Worm (Caenorhabditis elegans) whole organism, L3 larva: Measurements from ENCODE around the gene C25F9.10.
A peak's percentile ranks its signal among the peaks of the same experiment; 100 is the strongest.

Source experiments
- R02D3.7 ChIP-seq: fragments of 150-350 bp; optimal IDR thresholded peaks from 2 replicates; lab custom pipeline; 2014; ENCODE audit warnings: missing biosample characterization, missing genetic modification characterization
- ZK546.5 ChIP-seq: sonication (generic microtip); optimal IDR thresholded peaks from 2 replicates; lab custom pipeline; 2017; ENCODE audit warnings: missing biosample characterization, missing genetic modification characterization
- ceh-82 ChIP-seq: fragments of 150-350 bp; optimal IDR thresholded peaks from 2 replicates; lab custom pipeline; 2014; ENCODE audit warnings: missing biosample characterization, missing genetic modification characterization
- ceh-9 ChIP-seq: sonication (generic microtip); optimal IDR thresholded peaks from 2 replicates; lab custom pipeline; 2018; ENCODE audit warnings: missing biosample characterization, missing genetic modification characterization
- egl-27 ChIP-seq: sonication (generic microtip); optimal IDR thresholded peaks from 4 replicates; lab custom pipeline; 2017; ENCODE audit warnings: missing biosample characterization, missing genetic modification reagents, missing genetic modification characterization
- egl-5 ChIP-seq: fragments of 150-350 bp; optimal IDR thresholded peaks from 2 replicates; lab custom pipeline; 2017; ENCODE audit warnings: missing biosample characterization, missing genetic modification reagents, missing genetic modification characterization, inconsistent platforms
- elt-1 ChIP-seq: fragments of 150-350 bp; optimal IDR thresholded peaks from 2 replicates; lab custom pipeline; 2014; ENCODE audit warnings: missing biosample characterization, missing genetic modification characterization
- elt-2 ChIP-seq: sonication (generic microtip); optimal IDR thresholded peaks from 2 replicates; lab custom pipeline; 2016; ENCODE audit warnings: missing genetic modification reagents, mild to moderate bottlenecking, missing genetic modification characterization, missing compliant biosample characterization
- elt-3 ChIP-seq, 3 experiments: fragments of 150-350 bp in 1 of 3; sonication (generic microtip) in 2 of 3; optimal IDR thresholded peaks; 2 replicates in 2 of 3; 4 replicates in 1 of 3; lab custom pipeline; 2014 to 2017; ENCODE audit warnings: missing biosample characterization in 3 of 3, missing genetic modification characterization in 3 of 3
- eor-1 ChIP-seq, 2 experiments: fragments of 150-350 bp; optimal IDR thresholded peaks; 2 replicates each; lab custom pipeline; 2014 to 2018; ENCODE audit warnings: missing biosample characterization in 2 of 2, missing genetic modification characterization in 2 of 2
- fkh-10 ChIP-seq: sonication (generic microtip); optimal IDR thresholded peaks from 2 replicates; lab custom pipeline; 2017; ENCODE audit warnings: missing biosample characterization, missing genetic modification reagents, missing genetic modification characterization
- fos-1 ChIP-seq: fragments of 150-350 bp; optimal IDR thresholded peaks from 2 replicates; lab custom pipeline; 2014; ENCODE audit warnings: missing biosample characterization, missing genetic modification characterization
- lin-15B ChIP-seq: fragments of 150-350 bp; optimal IDR thresholded peaks from 2 replicates; lab custom pipeline; 2014; ENCODE audit warnings: missing biosample characterization, missing genetic modification characterization
- lsy-12 ChIP-seq: sonication (generic microtip); optimal IDR thresholded peaks from 2 replicates; lab custom pipeline; 2016; ENCODE audit warnings: mild to moderate bottlenecking, missing genetic modification characterization, missing compliant biosample characterization
- mdl-1 ChIP-seq: fragments of 150-350 bp; optimal IDR thresholded peaks from 2 replicates; lab custom pipeline; 2014; ENCODE audit warnings: missing biosample characterization, missing genetic modification characterization
- mml-1 ChIP-seq: fragments of 150-350 bp; sonication (generic microtip); optimal IDR thresholded peaks from 3 replicates; lab custom pipeline; 2014; ENCODE audit warnings: missing biosample characterization, missing genetic modification characterization
- nhr-12 ChIP-seq: fragments of 150-350 bp; optimal IDR thresholded peaks from 2 replicates; lab custom pipeline; 2014; ENCODE audit warnings: missing biosample characterization, missing genetic modification characterization
- nhr-23 ChIP-seq: fragments of 150-350 bp; optimal IDR thresholded peaks from 2 replicates; lab custom pipeline; 2014; ENCODE audit warnings: missing biosample characterization, missing genetic modification reagents, missing genetic modification characterization
- nhr-237 ChIP-seq: fragments of 150-350 bp; optimal IDR thresholded peaks from 2 replicates; lab custom pipeline; 2014; ENCODE audit warnings: missing biosample characterization, missing genetic modification characterization
- nhr-25 ChIP-seq: sonication (generic microtip); optimal IDR thresholded peaks from 2 replicates; lab custom pipeline; 2017; ENCODE audit warnings: missing biosample characterization, missing genetic modification characterization
- nhr-28 ChIP-seq: fragments of 150-350 bp; optimal IDR thresholded peaks from 2 replicates; lab custom pipeline; 2014; ENCODE audit warnings: missing biosample characterization, missing genetic modification characterization
- nhr-43 ChIP-seq: sonication (generic microtip); optimal IDR thresholded peaks from 2 replicates; lab custom pipeline; 2016; ENCODE audit warnings: mild to moderate bottlenecking, missing genetic modification characterization, missing compliant biosample characterization; ENCODE audit not compliant: poor library complexity, severe bottlenecking
- nhr-67 ChIP-seq: fragments of 150-350 bp; optimal IDR thresholded peaks from 2 replicates; lab custom pipeline; 2014; ENCODE audit warnings: missing biosample characterization, missing genetic modification characterization
- nhr-76 ChIP-seq: fragments of 150-350 bp; sonication (generic microtip); optimal IDR thresholded peaks from 5 replicates; lab custom pipeline; 2014; ENCODE audit warnings: missing biosample characterization, missing genetic modification characterization
- nhr-77 ChIP-seq: fragments of 150-350 bp; optimal IDR thresholded peaks from 2 replicates; lab custom pipeline; 2014; ENCODE audit warnings: missing biosample characterization, missing genetic modification characterization
- pha-4 ChIP-seq: fragments of 150-350 bp; optimal IDR thresholded peaks from 2 replicates; lab custom pipeline; 2014; ENCODE audit warnings: missing biosample characterization, missing genetic modification reagents, missing genetic modification characterization
- pqm-1 ChIP-seq: fragments of 150-350 bp; optimal IDR thresholded peaks from 2 replicates; lab custom pipeline; 2017; ENCODE audit warnings: missing biosample characterization, missing genetic modification characterization, inconsistent platforms
- sea-2 ChIP-seq: fragments of 150-350 bp; sonication (generic microtip); optimal IDR thresholded peaks from 4 replicates; lab custom pipeline; 2014; ENCODE audit warnings: missing biosample characterization, missing genetic modification reagents, missing genetic modification characterization
- snpc-4 ChIP-seq: fragments of 150-350 bp; optimal IDR thresholded peaks from 2 replicates; lab custom pipeline; 2014; ENCODE audit warnings: missing biosample characterization, missing genetic modification characterization
- tbx-2 ChIP-seq: sonication (generic microtip); optimal IDR thresholded peaks from 2 replicates; lab custom pipeline; 2016; ENCODE audit warnings: mild to moderate bottlenecking, missing genetic modification characterization, missing compliant biosample characterization
- unc-62 ChIP-seq: fragments of 150-350 bp; sonication (generic microtip); optimal IDR thresholded peaks from 4 replicates; lab custom pipeline; 2014; ENCODE audit warnings: missing biosample characterization, missing genetic modification reagents, missing genetic modification characterization
- zag-1 ChIP-seq: fragments of 150-350 bp; optimal IDR thresholded peaks from 2 replicates; lab custom pipeline; 2014; ENCODE audit warnings: missing biosample characterization, missing genetic modification characterization
- ztf-11 ChIP-seq: fragments of 150-350 bp; optimal IDR thresholded peaks from 2 replicates; lab custom pipeline; 2014; ENCODE audit warnings: missing biosample characterization, missing genetic modification characterization

The C25F9.10 gene

ce11 chrV:19419301-19419700 is 13.8 kb downstream of the C25F9.10 start:
- TF ChIP-seq elt-2 (tag; lab: Kevin White, UChicago) (peak; percentile 65), pqm-1 (peak; percentile 7)
- TF ChIP-seq, all 47 proteins: peak for 2; not testable (repeated sequence) for 45

ce11 chrV:19421131-19421530 is 15.6 kb downstream of the C25F9.10 start, which contains the start of gene C25F9.2:
Gene C25F9.2, plus strand, starts transcription at chrV:19421471.
- TF ChIP-seq nhr-25 (peak; percentile 57), mml-1 (tag; lab: Kevin White, UChicago) (no peak), unc-62 (GFP tag; lab: Kevin White, UChicago) (no peak)

ce11 chrV:19428097-19428496 is 22.6 kb downstream of the C25F9.10 start:
- peak; percentile 27 for TF ChIP-seq nhr-43 (tag; lab: Kevin White, UChicago)
- TF ChIP-seq elt-1 (tag; lab: Kevin White, UChicago) = peak; percentile 86
- peak; percentile 29 for TF ChIP-seq nhr-25
- TF ChIP-seq tbx-2 (tag; lab: Kevin White, UChicago) = no peak

ce11 chrV:19428936-19429335 is 23.4 kb downstream of the C25F9.10 start:
- TF ChIP-seq elt-1 (tag; lab: Kevin White, UChicago) (peak; percentile 95), nhr-25 (peak; percentile 32), lsy-12 (tag; lab: Kevin White, UChicago) (no peak)

- TF ChIP-seq nhr-12 (no peak), lin-15B (tag; lab: Kevin White, UChicago) (no peak), fos-1 (tag; lab: Kevin White, UChicago) (no peak), nhr-25 (peak; percentile 53), ceh-9 (tag; lab: Kevin White, UChicago) (no peak), nhr-43 (tag; lab: Kevin White, UChicago) (peak; percentile 21), elt-3 (tag; optimal IDR thresholded peaks at IDR 0.05; lab: Kevin White, UChicago) (no peak), nhr-77 (tag; lab: Kevin White, UChicago) (no peak), egl-27 (tag; lab: Kevin White, UChicago) (no peak), nhr-23 (tag; lab: Kevin White, UChicago) (peak; percentile 28), nhr-76 (tag; lab: Kevin White, UChicago) (no peak), fkh-10 (no peak), egl-5 (no peak), elt-1 (tag; lab: Kevin White, UChicago) (peak; percentile 99), nhr-28 (tag; lab: Kevin White, UChicago) (no peak), eor-1 (tag; optimal IDR thresholded peaks at IDR 0.05; lab: Kevin White, UChicago) (no peak), nhr-237 (tag; lab: Kevin White, UChicago) (no peak)
Measured at ce11 chrV:19429605-19430004, 24.1 kb downstream of the C25F9.10 start.

- TF ChIP-seq mml-1 (tag; lab: Kevin White, UChicago) (no peak), mdl-1 (no peak), R02D3.7 (tag; lab: Kevin White, UChicago) (no peak), nhr-67 (tag; lab: Kevin White, UChicago) (no peak), tbx-2 (tag; lab: Kevin White, UChicago) (no peak), eor-1 (tag; optimal IDR thresholded peaks at IDR 0.05; lab: Kevin White, UChicago) (no peak), nhr-23 (tag; lab: Kevin White, UChicago) (no peak), ZK546.5 (tag; lab: Kevin White, UChicago) (no peak)
Measured at ce11 chrV:19430351-19430913, 24.9 kb downstream of the C25F9.10 start.

- TF ChIP-seq ztf-11 (tag; lab: Kevin White, UChicago) (no peak), pha-4 (no peak), lsy-12 (tag; lab: Kevin White, UChicago) (no peak), ceh-82 (no peak), snpc-4 (tag; lab: Kevin White, UChicago) (no peak), zag-1 (tag; lab: Kevin White, UChicago) (no peak), mdl-1 (no peak), sea-2 (no peak), elt-1 (tag; lab: Kevin White, UChicago) (no peak)
Measured at ce11 chrV:19431036-19431435, 25.5 kb downstream of the C25F9.10 start, which contains the start of gene srw-85. Gene srw-85, minus strand, starts transcription at chrV:19431136.
